Fruit fly (Drosophila melanogaster) whole organism, embryonic: ENCODE measurements around the gene EMC3.

Experiments used
- Abd-B ChIP-seq: fragments of 200-800 bp; sonication (Bioruptor generic); optimal IDR thresholded peaks from 2 replicates; lab custom pipeline; 2018; ENCODE audit warnings: missing biosample characterization, mild to moderate bottlenecking, missing genetic modification characterization, moderate library complexity
- Atf-2 ChIP-seq: fragments of 200-800 bp; sonication (Bioruptor generic); optimal IDR thresholded peaks from 2 replicates; lab custom pipeline; 2016; ENCODE audit warnings: missing biosample characterization, missing genetic modification characterization
- B-H2 ChIP-seq: fragments of 200-800 bp; sonication (Bioruptor generic); optimal IDR thresholded peaks from 2 replicates; lab custom pipeline; 2018; ENCODE audit warnings: missing biosample characterization, mild to moderate bottlenecking, missing genetic modification characterization
- CG11560 ChIP-seq: fragments of 200-800 bp; sonication (Bioruptor generic); IDR thresholded peaks from 3 replicates; pipeline ENCODE4 v1.3.6; 2022; ENCODE audit warnings: missing biosample characterization, missing genetic modification characterization
- CG13894 ChIP-seq: fragments of 200-800 bp; sonication (Bioruptor generic); optimal IDR thresholded peaks from 3 replicates; lab custom pipeline; 2018; ENCODE audit warnings: missing biosample characterization, mild to moderate bottlenecking, missing genetic modification characterization, moderate library complexity
- CG1647 ChIP-seq: fragments of 200-800 bp; sonication (Bioruptor generic); optimal IDR thresholded peaks from 3 replicates; lab custom pipeline; 2016; ENCODE audit warnings: missing biosample characterization, missing genetic modification characterization
- CG2120 ChIP-seq: fragments of 200-800 bp; sonication (Bioruptor generic); optimal IDR thresholded peaks from 3 replicates; lab custom pipeline; 2016; ENCODE audit warnings: missing biosample characterization, missing genetic modification characterization
- CG3163 ChIP-seq: fragments of 200-800 bp; sonication (Bioruptor generic); optimal IDR thresholded peaks from 3 replicates; lab custom pipeline; 2016; ENCODE audit warnings: missing biosample characterization, missing genetic modification characterization
- CG4328 ChIP-seq: fragments of 200-800 bp; sonication (Bioruptor generic); optimal IDR thresholded peaks from 3 replicates; lab custom pipeline; 2017; ENCODE audit warnings: missing biosample characterization, missing genetic modification reagents, missing genetic modification characterization
- CG4707 ChIP-seq: fragments of 200-800 bp; sonication (Bioruptor generic); optimal IDR thresholded peaks from 2 replicates; lab custom pipeline; 2018; ENCODE audit warnings: missing biosample characterization, mild to moderate bottlenecking, missing genetic modification characterization, moderate library complexity
- CG4820 ChIP-seq: fragments of 200-800 bp; sonication (Bioruptor generic); optimal IDR thresholded peaks from 3 replicates; lab custom pipeline; 2016; ENCODE audit warnings: missing biosample characterization, missing genetic modification characterization
- CG5180 ChIP-seq: fragments of 200-800 bp; sonication (Bioruptor generic); optimal IDR thresholded peaks from 3 replicates; lab custom pipeline; 2017; ENCODE audit warnings: missing biosample characterization, missing genetic modification characterization, mild to moderate bottlenecking, moderate library complexity, missing genetic modification reagents
- CG6654 ChIP-seq: fragments of 200-800 bp; sonication (Bioruptor generic); optimal IDR thresholded peaks from 2 replicates; lab custom pipeline; 2017; ENCODE audit warnings: missing biosample characterization, mild to moderate bottlenecking, missing genetic modification characterization
- CG6765 ChIP-seq: fragments of 200-800 bp; sonication (Bioruptor generic); optimal IDR thresholded peaks from 3 replicates; lab custom pipeline; 2017; ENCODE audit warnings: missing biosample characterization, mild to moderate bottlenecking, missing genetic modification characterization
- CG7839 ChIP-seq: fragments of 200-800 bp; sonication (Bioruptor generic); optimal IDR thresholded peaks from 3 replicates; lab custom pipeline; 2018; ENCODE audit warnings: missing biosample characterization, mild to moderate bottlenecking, missing genetic modification characterization, moderate library complexity
- CG8359 ChIP-seq: fragments of 200-800 bp; sonication (Bioruptor generic); optimal IDR thresholded peaks from 2 replicates; lab custom pipeline; 2017; ENCODE audit warnings: missing biosample characterization, mild to moderate bottlenecking, missing genetic modification characterization, borderline replicate concordance
- CG8478 ChIP-seq: fragments of >200 bp; optimal IDR thresholded peaks from 2 replicates; lab custom pipeline; 2018
- CG9437 ChIP-seq: fragments of 200-800 bp; sonication (Bioruptor generic); optimal IDR thresholded peaks from 2 replicates; lab custom pipeline; 2018; ENCODE audit warnings: missing biosample characterization, mild to moderate bottlenecking, missing genetic modification characterization
- CG9727 ChIP-seq: fragments of 200-800 bp; sonication (Bioruptor generic); optimal IDR thresholded peaks from 3 replicates; lab custom pipeline; 2017; ENCODE audit warnings: missing biosample characterization, mild to moderate bottlenecking, missing genetic modification characterization
- Chrac-16 ChIP-seq: fragments of 200-800 bp; sonication (Bioruptor generic); optimal IDR thresholded peaks from 3 replicates; lab custom pipeline; 2016; ENCODE audit warnings: missing biosample characterization, missing genetic modification characterization
- CoRest ChIP-seq: fragments of 200-800 bp; sonication (Bioruptor generic); optimal IDR thresholded peaks from 3 replicates; lab custom pipeline; 2018; ENCODE audit warnings: missing biosample characterization, mild to moderate bottlenecking, missing genetic modification characterization, moderate library complexity
- D19A ChIP-seq: fragments of 200-800 bp; optimal IDR thresholded peaks from 3 replicates; lab custom pipeline; 2019; ENCODE audit warnings: missing biosample characterization, mild to moderate bottlenecking, missing genetic modification characterization, moderate library complexity
- Dad ChIP-seq: fragments of 200-800 bp; sonication (Bioruptor generic); optimal IDR thresholded peaks from 3 replicates; lab custom pipeline; 2016; ENCODE audit warnings: missing biosample characterization, missing genetic modification characterization
- Deaf1 ChIP-seq: fragments of 200-800 bp; optimal IDR thresholded peaks from 3 replicates; lab custom pipeline; 2019; ENCODE audit warnings: missing biosample characterization, mild to moderate bottlenecking, missing genetic modification characterization, moderate library complexity
- E2f1 ChIP-seq: fragments of 200-800 bp; sonication (Bioruptor generic); IDR thresholded peaks from 2 replicates; pipeline ENCODE4 v1.3.6; 2022; ENCODE audit warnings: missing biosample characterization, missing genetic modification characterization
- Fer1 ChIP-seq: fragments of 200-800 bp; sonication (Bioruptor generic); optimal IDR thresholded peaks from 2 replicates; lab custom pipeline; 2017; ENCODE audit warnings: missing biosample characterization, mild to moderate bottlenecking, missing genetic modification characterization
- Gsc ChIP-seq: fragments of 200-800 bp; sonication (Bioruptor generic); IDR thresholded peaks from 2 replicates; pipeline ENCODE4 v1.3.6; 2022; ENCODE audit warnings: missing biosample characterization, missing genetic modification characterization
- Gug ChIP-seq: fragments of 200-800 bp; sonication (Bioruptor generic); IDR thresholded peaks from 4 replicates; pipeline ENCODE4 v1.3.6; 2022; ENCODE audit warnings: missing biosample characterization, missing genetic modification characterization
- Max ChIP-seq: fragments of 200-800 bp; sonication (Bioruptor generic); optimal IDR thresholded peaks from 2 replicates; lab custom pipeline; 2016; ENCODE audit warnings: missing biosample characterization, mild to moderate bottlenecking, missing genetic modification characterization
- Stat92E ChIP-seq, 3 experiments: fragments of >200 bp in 2 of 3; fragments of 200-800 bp in 1 of 3; sonication (Bioruptor generic) in 1 of 3; optimal IDR thresholded peaks; 2 replicates each; lab custom pipeline; 2017 to 2019; ENCODE audit warnings: missing biosample characterization in 3 of 3, missing genetic modification characterization in 3 of 3, mild to moderate bottlenecking in 1 of 3, moderate library complexity in 1 of 3
- Vsx1 ChIP-seq: fragments of 200-800 bp; sonication (Bioruptor generic); optimal IDR thresholded peaks from 2 replicates; lab custom pipeline; 2017; ENCODE audit warnings: missing biosample characterization, mild to moderate bottlenecking, missing genetic modification characterization, missing genetic modification reagents
- bbx ChIP-seq: fragments of 200-800 bp; sonication (Bioruptor generic); IDR thresholded peaks from 2 replicates; pipeline ENCODE4 v1.3.6; 2022; ENCODE audit warnings: missing biosample characterization, missing genetic modification characterization; ENCODE audit not compliant: partially characterized antibody
- chm ChIP-seq: fragments of 200-800 bp; sonication (Bioruptor generic); IDR thresholded peaks from 2 replicates; pipeline ENCODE4 v1.3.6; 2022; ENCODE audit warnings: missing biosample characterization, missing genetic modification characterization
- crp ChIP-seq, 2 experiments: fragments of 200-800 bp; sonication (Bioruptor generic); optimal IDR thresholded peaks; 2 replicates in 1 of 2; 3 replicates in 1 of 2; lab custom pipeline; 2017; ENCODE audit warnings: missing biosample characterization in 2 of 2, missing genetic modification characterization in 2 of 2, mild to moderate bottlenecking in 1 of 2, moderate library complexity in 1 of 2
- dm ChIP-seq: fragments of 200-800 bp; sonication (Bioruptor generic); optimal IDR thresholded peaks from 3 replicates; lab custom pipeline; 2016; ENCODE audit warnings: missing biosample characterization, missing genetic modification characterization
- dmrt99B ChIP-seq: fragments of 200-800 bp; sonication (Bioruptor generic); optimal IDR thresholded peaks from 2 replicates; lab custom pipeline; 2018; ENCODE audit warnings: missing biosample characterization, mild to moderate bottlenecking, missing genetic modification characterization, moderate library complexity
- en ChIP-seq: fragments of 200-800 bp; sonication (Bioruptor generic); optimal IDR thresholded peaks from 2 replicates; lab custom pipeline; 2016; ENCODE audit warnings: missing biosample characterization, missing genetic modification characterization
- esg ChIP-seq: fragments of 200-800 bp; sonication (Bioruptor generic); conservative IDR thresholded peaks from 2 replicates; pipeline ENCODE4 v1.3.6; 2022; ENCODE audit warnings: missing biosample characterization, missing genetic modification characterization
- eve ChIP-seq, 2 experiments: fragments of >200 bp; optimal IDR thresholded peaks; 2 replicates each; lab custom pipeline; 2017; ENCODE audit warnings: missing biosample characterization in 2 of 2, missing genetic modification characterization in 2 of 2
- ewg ChIP-seq: fragments of 200-800 bp; sonication (Bioruptor generic); optimal IDR thresholded peaks from 3 replicates; lab custom pipeline; 2017; ENCODE audit warnings: mild to moderate bottlenecking, missing biosample characterization, missing genetic modification reagents, missing genetic modification characterization
- grau ChIP-seq: fragments of 200-800 bp; optimal IDR thresholded peaks from 3 replicates; lab custom pipeline; 2019; ENCODE audit warnings: missing biosample characterization, mild to moderate bottlenecking, missing genetic modification characterization, moderate library complexity
- ham ChIP-seq: fragments of 200-800 bp; sonication (Bioruptor generic); IDR thresholded peaks from 2 replicates; pipeline ENCODE4 v1.3.6; 2022; ENCODE audit warnings: missing biosample characterization, missing genetic modification characterization
- hth ChIP-seq: fragments of >200 bp; optimal IDR thresholded peaks from 2 replicates; lab custom pipeline; 2017; ENCODE audit warnings: inconsistent platforms
- jumu ChIP-seq: fragments of 200-800 bp; sonication (Bioruptor generic); optimal IDR thresholded peaks from 3 replicates; lab custom pipeline; 2016; ENCODE audit warnings: missing biosample characterization, missing genetic modification characterization
- lilli ChIP-seq: fragments of 200-800 bp; sonication (Bioruptor generic); optimal IDR thresholded peaks from 3 replicates; lab custom pipeline; 2016; ENCODE audit warnings: missing biosample characterization, missing genetic modification characterization
- mld ChIP-seq: fragments of 200-800 bp; sonication (Bioruptor generic); IDR thresholded peaks from 3 replicates; pipeline ENCODE4 v1.3.6; 2022; ENCODE audit warnings: missing biosample characterization, missing genetic modification characterization; ENCODE audit not compliant: partially characterized antibody
- pho ChIP-seq: fragments of 200-800 bp; sonication (Bioruptor generic); optimal IDR thresholded peaks from 2 replicates; lab custom pipeline; 2016; ENCODE audit warnings: missing biosample characterization, missing genetic modification characterization
- pros ChIP-seq: fragments of 200-800 bp; sonication (Bioruptor generic); optimal IDR thresholded peaks from 3 replicates; lab custom pipeline; 2019; ENCODE audit warnings: missing biosample characterization, mild to moderate bottlenecking, missing genetic modification characterization, moderate library complexity
- ro ChIP-seq: fragments of 200-800 bp; sonication (Bioruptor generic); IDR thresholded peaks from 2 replicates; pipeline ENCODE4 v1.3.6; 2022; ENCODE audit warnings: missing biosample characterization, missing genetic modification characterization
- sens ChIP-seq: fragments of 200-800 bp; sonication (Bioruptor generic); peaks from one replicate; lab custom pipeline; 2016; ENCODE audit warnings: missing biosample characterization, missing genetic modification characterization
- unpg ChIP-seq: fragments of 200-800 bp; sonication (Bioruptor generic); optimal IDR thresholded peaks from 3 replicates; lab custom pipeline; 2018; ENCODE audit warnings: missing biosample characterization, mild to moderate bottlenecking, missing genetic modification characterization, moderate library complexity
- wdn ChIP-seq: fragments of 200-800 bp; sonication (Bioruptor generic); IDR thresholded peaks from 2 replicates; pipeline ENCODE4 v1.3.6; 2022; ENCODE audit warnings: missing biosample characterization, missing genetic modification characterization

Gene EMC3

dm6 chr2L:10685666-10686065 is 46.6 kb downstream of the EMC3 start (continued):
- TF ChIP-seq CG2120 = peak; percentile 40
- TF ChIP-seq Dad (GFP tag; lab: Kevin White, UChicago) = no peak
- no peak for TF ChIP-seq CG6765 (GFP tag; lab: Kevin White, UChicago)
- TF ChIP-seq esg = no peak
- TF ChIP-seq Max (GFP tag; lab: Kevin White, UChicago) = no peak
- TF ChIP-seq en = no peak
- no peak for TF ChIP-seq crp (GFP tag; optimal IDR thresholded peaks at IDR 0.05; lab: Kevin White, UChicago)
- no peak for TF ChIP-seq ewg (GFP tag; lab: Kevin White, UChicago)
- TF ChIP-seq CG1647 = no peak
- no peak for TF ChIP-seq Atf-2 (GFP tag; lab: Kevin White, UChicago)
- TF ChIP-seq CG7839 = peak; percentile 26
- TF ChIP-seq CG8478 = no peak
- TF ChIP-seq CG4820 (GFP tag; lab: Kevin White, UChicago) = no peak
- no peak for TF ChIP-seq eve (GFP tag; optimal IDR thresholded peaks at IDR 0.05; lab: Kevin White, UChicago)
- TF ChIP-seq Vsx1 = no peak
- TF ChIP-seq Chrac-16 = no peak
- TF ChIP-seq CG4707 (GFP tag; lab: Kevin White, UChicago) = no peak
- TF ChIP-seq CG13894 = peak; percentile 74
- no peak for TF ChIP-seq CG4328 (GFP tag; lab: Kevin White, UChicago)
- no peak for TF ChIP-seq ro (GFP tag; lab: Robert Waterston, UW)
- TF ChIP-seq lilli = peak; percentile 4
- TF ChIP-seq Abd-B (GFP tag; lab: Kevin White, UChicago) = peak; percentile 33
- TF ChIP-seq D19A (tag; lab: Kevin White, UChicago) = peak; percentile 60
- TF ChIP-seq CG11560 (tag; lab: Robert Waterston, UW) = no peak
- peak; percentile 29 for TF ChIP-seq CoRest (tag; lab: Kevin White, UChicago)
- TF ChIP-seq CG3163 (GFP tag; lab: Kevin White, UChicago) = no peak
- TF ChIP-seq dmrt99B = no peak
- TF ChIP-seq Stat92E (GFP tag; optimal IDR thresholded peaks at IDR 0.05; lab: Kevin White, UChicago) = no peak
- peak; percentile 65 for TF ChIP-seq sens (GFP tag; lab: Kevin White, UChicago)
- no peak for TF ChIP-seq CG9727 (GFP tag; lab: Kevin White, UChicago)
- TF ChIP-seq CG5180 (GFP tag; lab: Kevin White, UChicago) = no peak
- TF ChIP-seq mld (GFP tag; lab: Robert Waterston, UW) = no peak
- no peak for TF ChIP-seq B-H2 (GFP tag; lab: Kevin White, UChicago)
- TF ChIP-seq jumu (GFP tag; lab: Kevin White, UChicago) = no peak
- TF ChIP-seq E2f1 (GFP tag; lab: Robert Waterston, UW) = no peak
- TF ChIP-seq hth = no peak
- TF ChIP-seq dm (GFP tag; lab: Kevin White, UChicago) = no peak
- TF ChIP-seq Gug (GFP tag; lab: Robert Waterston, UW) = no peak
- TF ChIP-seq unpg (GFP tag; lab: Kevin White, UChicago) = no peak
- no peak for TF ChIP-seq pros (GFP tag; lab: Kevin White, UChicago)
- no peak for TF ChIP-seq Fer1
- TF ChIP-seq pho (GFP tag; lab: Kevin White, UChicago) = peak; percentile 17
- TF ChIP-seq Gsc = no peak
- TF ChIP-seq Deaf1 (tag; lab: Kevin White, UChicago) = no peak
- peak; percentile 18 for TF ChIP-seq grau
- no peak for TF ChIP-seq bbx (GFP tag; lab: Robert Waterston, UW)
- TF ChIP-seq ham (GFP tag; lab: Robert Waterston, UW) = no peak
- TF ChIP-seq wdn (GFP tag; lab: Robert Waterston, UW) = no peak
- peak; percentile 23 for TF ChIP-seq CG9437 (GFP tag; lab: Kevin White, UChicago)
- TF ChIP-seq CG6654 (GFP tag; lab: Kevin White, UChicago) = no peak
- no peak for TF ChIP-seq CG8359 (GFP tag; lab: Kevin White, UChicago)
- TF ChIP-seq chm (GFP tag; lab: Robert Waterston, UW) = no peak
